Worm (Caenorhabditis elegans): ENCODE measurements around the gene enu-3.2.
A peak's percentile ranks its signal among the peaks of the same experiment; 100 is the strongest.
"Not testable (repeated sequence)": the region's sequence is repeated elsewhere in the genome, so short reads cannot be mapped to it uniquely, and the experiment has no call there.

enu-3.2 gene

DNA sequence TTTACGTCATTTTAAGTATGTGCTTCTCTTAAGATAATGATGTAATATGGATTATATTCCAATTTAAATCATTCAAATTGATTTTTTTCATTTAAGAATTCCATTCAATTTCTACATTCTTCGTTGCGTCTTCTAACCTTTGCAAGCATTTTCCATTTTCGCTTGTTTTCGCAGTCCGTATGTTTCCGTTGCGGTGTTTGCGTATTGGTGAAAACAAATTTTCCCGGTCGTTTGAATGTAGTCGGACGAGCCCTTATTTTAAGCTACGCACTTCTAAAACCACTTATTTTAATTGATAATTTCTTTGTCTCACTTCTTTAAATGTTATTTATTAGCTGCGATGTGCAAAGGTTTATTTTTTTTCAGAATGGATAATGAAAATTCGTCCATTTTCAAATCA is 679 bp upstream of the enu-3.2 start, which contains the start of gene mel-28:
mel-28 (plus strand) TSS at position 367 of the 400 bp plus-strand sequence.
- TF ChIP-seq lsy-2 (tag; optimal IDR thresholded peaks at IDR 0.05) (no peak), unc-39 (tag; optimal IDR thresholded peaks at IDR 0.05) (no peak), mep-1 (tag; optimal IDR thresholded peaks at IDR 0.05) (no peak), nhr-237 (tag; optimal IDR thresholded peaks at IDR 0.05) (no peak), elt-1 (tag; optimal IDR thresholded peaks at IDR 0.05; ENCODE audit: borderline replicate concordance, insufficient read depth) (no peak), pha-4 (tag; optimal IDR thresholded peaks at IDR 0.05) (no peak), bed-3 (GFP tag; optimal IDR thresholded peaks at IDR 0.05) (no peak), M03D4.4 (tag; optimal IDR thresholded peaks at IDR 0.05) (no peak), sem-2 (GFP tag; optimal IDR thresholded peaks at IDR 0.05) (no peak), mls-2 (tag; optimal IDR thresholded peaks at IDR 0.05) (no peak), ces-1 (GFP tag; optimal IDR thresholded peaks at IDR 0.05) (no peak), ztf-11 (tag; optimal IDR thresholded peaks at IDR 0.05) (no peak)

DNA sequence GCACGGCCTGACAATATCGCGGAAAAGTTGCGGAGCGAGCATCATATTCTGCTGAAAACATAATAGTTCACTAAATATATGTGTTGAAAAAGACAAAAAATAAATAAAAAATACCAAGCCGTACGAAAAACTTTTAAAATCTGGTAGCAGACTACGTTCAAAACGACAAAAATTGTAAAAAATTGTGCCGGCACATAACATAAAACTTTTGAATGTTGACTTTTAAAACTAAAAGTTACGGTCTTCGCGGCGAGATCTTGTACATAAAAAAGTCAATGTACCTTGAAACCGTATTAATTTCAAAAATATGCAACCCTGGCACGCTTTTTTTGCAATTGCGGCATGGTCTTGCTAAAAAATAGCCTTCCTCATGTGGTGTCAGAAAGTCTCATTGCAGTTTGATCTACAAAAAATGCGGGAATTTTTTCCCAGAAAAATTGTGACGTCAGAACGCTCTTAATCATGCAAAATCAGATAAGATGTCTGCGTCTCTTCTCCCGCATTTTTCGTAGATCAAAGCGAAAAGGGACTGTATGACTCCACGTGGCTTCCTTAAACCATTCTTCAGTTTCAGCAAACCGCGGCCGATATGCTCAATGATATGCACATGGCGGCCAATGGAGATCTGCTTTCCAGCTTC is 3.0 kb downstream of the enu-3.2 start, which contains the start of the genes gex-5 and C38D4.10:
gex-5 (minus strand) TSS at position 51 of the 640 bp plus-strand sequence.
C38D4.10 (plus strand) TSS at position 590 of the 640 bp plus-strand sequence.
- not testable (repeated sequence) for TF ChIP-seq pha-4 (tag; optimal IDR thresholded peaks at IDR 0.05); cnd-1 (tag; optimal IDR thresholded peaks at IDR 0.05); lin-32 (GFP tag; optimal IDR thresholded peaks at IDR 0.05)

- TF ChIP-seq bed-3 (GFP tag; optimal IDR thresholded peaks at IDR 0.05) (no peak), M03D4.4 (tag; optimal IDR thresholded peaks at IDR 0.05) (no peak), blmp-1 (tag; optimal IDR thresholded peaks at IDR 0.05) (no peak), nhr-2 (tag; optimal IDR thresholded peaks at IDR 0.05) (no peak), cnd-1 (tag; optimal IDR thresholded peaks at IDR 0.05) (no peak), ceh-83 (GFP tag; optimal IDR thresholded peaks at IDR 0.05) (no peak), elt-1 (tag; optimal IDR thresholded peaks at IDR 0.05; ENCODE audit: borderline replicate concordance, insufficient read depth) (no peak), nhr-76 (tag; optimal IDR thresholded peaks at IDR 0.05) (no peak), hlh-1 (tag; optimal IDR thresholded peaks at IDR 0.05) (no peak), ceh-39 (tag; optimal IDR thresholded peaks at IDR 0.05) (no peak), ham-2 (GFP tag; optimal IDR thresholded peaks at IDR 0.05) (no peak), nhr-237 (tag; optimal IDR thresholded peaks at IDR 0.05) (no peak)
These were observed 5.2 kb downstream of the enu-3.2 start, which contains the start of gene B0393.9 for ce11 chrIII:4779855-4780254. B0393.9 (minus strand) TSS chrIII:4780157.

ce11 chrIII:4778003-4778402 is 7.0 kb downstream of the enu-3.2 start, which contains the start of gene B0393.7:
B0393.7 (minus strand) TSS chrIII:4778103.
- TF ChIP-seq M03D4.4 (tag; optimal IDR thresholded peaks at IDR 0.05) (no peak), zip-8 (tag; optimal IDR thresholded peaks at IDR 0.05) (no peak), snpc-4 (tag; optimal IDR thresholded peaks at IDR 0.05) (no peak), mab-5 (tag; optimal IDR thresholded peaks at IDR 0.05) (no peak), nhr-2 (tag; optimal IDR thresholded peaks at IDR 0.05) (no peak), ceh-43 (GFP tag; optimal IDR thresholded peaks at IDR 0.05) (no peak), unc-62 (GFP tag; optimal IDR thresholded peaks at IDR 0.05) (no peak), ham-2 (GFP tag; optimal IDR thresholded peaks at IDR 0.05) (no peak), nhr-76 (tag; optimal IDR thresholded peaks at IDR 0.05) (no peak), hlh-1 (tag; optimal IDR thresholded peaks at IDR 0.05) (no peak), lin-32 (GFP tag; optimal IDR thresholded peaks at IDR 0.05) (no peak), elt-1 (tag; optimal IDR thresholded peaks at IDR 0.05; ENCODE audit: borderline replicate concordance, insufficient read depth) (no peak)

ce11 chrIII:4767869-4768645 is 17.0 kb downstream of the enu-3.2 start:
- TF ChIP-seq bed-3 (GFP tag; optimal IDR thresholded peaks at IDR 0.05) = no peak
- peak; percentile 69 for TF ChIP-seq blmp-1 (tag; optimal IDR thresholded peaks at IDR 0.05)

ce11 chrIII:4766842-4767241 is 18.2 kb downstream of the enu-3.2 start:
- no peak for TF ChIP-seq cnd-1 (tag; optimal IDR thresholded peaks at IDR 0.05)
- TF ChIP-seq bed-3 (GFP tag; optimal IDR thresholded peaks at IDR 0.05) = no peak
- no peak for TF ChIP-seq mls-2 (tag; optimal IDR thresholded peaks at IDR 0.05)
- no peak for TF ChIP-seq nhr-28 (tag; optimal IDR thresholded peaks at IDR 0.05)
- TF ChIP-seq nhr-2 (tag; optimal IDR thresholded peaks at IDR 0.05) = no peak
- TF ChIP-seq lin-13 (tag; optimal IDR thresholded peaks at IDR 0.05) = no peak
- TF ChIP-seq tbx-8 (GFP tag; optimal IDR thresholded peaks at IDR 0.05) = no peak
- TF ChIP-seq hlh-1 (tag; optimal IDR thresholded peaks at IDR 0.05) = no peak
- TF ChIP-seq mep-1 (tag; optimal IDR thresholded peaks at IDR 0.05) = no peak

Measured in whole organism, mixed stage, embryonic.